Worm (Caenorhabditis elegans) whole organism, L3 larva: ENCODE measurements around the gene fbxa-151.
A peak's percentile ranks its signal among the peaks of the same experiment; 100 is the strongest.

Experiments used
- R02D3.7 ChIP-seq: fragments of 150-350 bp; optimal IDR thresholded peaks from 2 replicates; lab custom pipeline; 2014; ENCODE audit warnings: missing biosample characterization, missing genetic modification characterization
- aly-2 ChIP-seq: fragments of 150-350 bp; optimal IDR thresholded peaks from 2 replicates; lab custom pipeline; 2014; ENCODE audit warnings: missing biosample characterization, missing genetic modification characterization
- ama-1 ChIP-seq: fragments of 150-350 bp; optimal IDR thresholded peaks from 2 replicates; lab custom pipeline; 2018
- ceh-16 ChIP-seq: sonication (generic microtip); optimal IDR thresholded peaks from 2 replicates; lab custom pipeline; 2017; ENCODE audit warnings: missing biosample characterization, missing genetic modification characterization
- ceh-28 ChIP-seq: fragments of 150-350 bp; optimal IDR thresholded peaks from 2 replicates; lab custom pipeline; 2014; ENCODE audit warnings: missing biosample characterization, missing genetic modification reagents, missing genetic modification characterization
- ceh-82 ChIP-seq: fragments of 150-350 bp; optimal IDR thresholded peaks from 2 replicates; lab custom pipeline; 2014; ENCODE audit warnings: missing biosample characterization, missing genetic modification characterization
- ceh-9 ChIP-seq: sonication (generic microtip); optimal IDR thresholded peaks from 2 replicates; lab custom pipeline; 2018; ENCODE audit warnings: missing biosample characterization, missing genetic modification characterization
- egl-27 ChIP-seq: sonication (generic microtip); optimal IDR thresholded peaks from 4 replicates; lab custom pipeline; 2017; ENCODE audit warnings: missing biosample characterization, missing genetic modification reagents, missing genetic modification characterization
- egl-5 ChIP-seq: fragments of 150-350 bp; optimal IDR thresholded peaks from 2 replicates; lab custom pipeline; 2017; ENCODE audit warnings: missing biosample characterization, missing genetic modification reagents, missing genetic modification characterization, inconsistent platforms
- elt-2 ChIP-seq: sonication (generic microtip); optimal IDR thresholded peaks from 2 replicates; lab custom pipeline; 2016; ENCODE audit warnings: missing genetic modification reagents, mild to moderate bottlenecking, missing genetic modification characterization, missing compliant biosample characterization
- elt-3 ChIP-seq, 3 experiments: fragments of 150-350 bp in 1 of 3; sonication (generic microtip) in 2 of 3; optimal IDR thresholded peaks; 2 replicates in 2 of 3; 4 replicates in 1 of 3; lab custom pipeline; 2014 to 2017; ENCODE audit warnings: missing biosample characterization in 3 of 3, missing genetic modification characterization in 3 of 3
- fkh-10 ChIP-seq: sonication (generic microtip); optimal IDR thresholded peaks from 2 replicates; lab custom pipeline; 2017; ENCODE audit warnings: missing biosample characterization, missing genetic modification reagents, missing genetic modification characterization
- fos-1 ChIP-seq: fragments of 150-350 bp; optimal IDR thresholded peaks from 2 replicates; lab custom pipeline; 2014; ENCODE audit warnings: missing biosample characterization, missing genetic modification characterization
- hmg-11 ChIP-seq: sonication (generic microtip); optimal IDR thresholded peaks from 2 replicates; lab custom pipeline; 2016; ENCODE audit warnings: missing genetic modification characterization, missing compliant biosample characterization
- jun-1 ChIP-seq: fragments of 150-350 bp; optimal IDR thresholded peaks from 2 replicates; lab custom pipeline; 2014; ENCODE audit warnings: missing biosample characterization, missing genetic modification reagents, missing genetic modification characterization
- lin-15B ChIP-seq: fragments of 150-350 bp; optimal IDR thresholded peaks from 2 replicates; lab custom pipeline; 2014; ENCODE audit warnings: missing biosample characterization, missing genetic modification characterization
- lin-39 ChIP-seq: fragments of 150-350 bp; optimal IDR thresholded peaks from 2 replicates; lab custom pipeline; 2018; ENCODE audit warnings: missing biosample characterization, missing genetic modification reagents, missing genetic modification characterization
- lsy-12 ChIP-seq: sonication (generic microtip); optimal IDR thresholded peaks from 2 replicates; lab custom pipeline; 2016; ENCODE audit warnings: mild to moderate bottlenecking, missing genetic modification characterization, missing compliant biosample characterization
- mdl-1 ChIP-seq: fragments of 150-350 bp; optimal IDR thresholded peaks from 2 replicates; lab custom pipeline; 2014; ENCODE audit warnings: missing biosample characterization, missing genetic modification characterization
- mml-1 ChIP-seq: fragments of 150-350 bp; sonication (generic microtip); optimal IDR thresholded peaks from 3 replicates; lab custom pipeline; 2014; ENCODE audit warnings: missing biosample characterization, missing genetic modification characterization
- nfya-1 ChIP-seq: sonication (generic microtip); optimal IDR thresholded peaks from 2 replicates; lab custom pipeline; 2017; ENCODE audit warnings: missing genetic modification characterization, mild to moderate bottlenecking, missing compliant biosample characterization, antibody characterized with exemption, moderate library complexity; ENCODE audit not compliant: insufficient read depth
- nhr-12 ChIP-seq: fragments of 150-350 bp; optimal IDR thresholded peaks from 2 replicates; lab custom pipeline; 2014; ENCODE audit warnings: missing biosample characterization, missing genetic modification characterization
- nhr-237 ChIP-seq: fragments of 150-350 bp; optimal IDR thresholded peaks from 2 replicates; lab custom pipeline; 2014; ENCODE audit warnings: missing biosample characterization, missing genetic modification characterization
- nhr-25 ChIP-seq: sonication (generic microtip); optimal IDR thresholded peaks from 2 replicates; lab custom pipeline; 2017; ENCODE audit warnings: missing biosample characterization, missing genetic modification characterization
- nhr-43 ChIP-seq: sonication (generic microtip); optimal IDR thresholded peaks from 2 replicates; lab custom pipeline; 2016; ENCODE audit warnings: mild to moderate bottlenecking, missing genetic modification characterization, missing compliant biosample characterization; ENCODE audit not compliant: poor library complexity, severe bottlenecking
- nhr-67 ChIP-seq: fragments of 150-350 bp; optimal IDR thresholded peaks from 2 replicates; lab custom pipeline; 2014; ENCODE audit warnings: missing biosample characterization, missing genetic modification characterization
- nhr-76 ChIP-seq: fragments of 150-350 bp; sonication (generic microtip); optimal IDR thresholded peaks from 5 replicates; lab custom pipeline; 2014; ENCODE audit warnings: missing biosample characterization, missing genetic modification characterization
- nhr-77 ChIP-seq: fragments of 150-350 bp; optimal IDR thresholded peaks from 2 replicates; lab custom pipeline; 2014; ENCODE audit warnings: missing biosample characterization, missing genetic modification characterization
- pha-4 ChIP-seq: fragments of 150-350 bp; optimal IDR thresholded peaks from 2 replicates; lab custom pipeline; 2014; ENCODE audit warnings: missing biosample characterization, missing genetic modification reagents, missing genetic modification characterization
- pqm-1 ChIP-seq: fragments of 150-350 bp; optimal IDR thresholded peaks from 2 replicates; lab custom pipeline; 2017; ENCODE audit warnings: missing biosample characterization, missing genetic modification characterization, inconsistent platforms
- snpc-4 ChIP-seq: fragments of 150-350 bp; optimal IDR thresholded peaks from 2 replicates; lab custom pipeline; 2014; ENCODE audit warnings: missing biosample characterization, missing genetic modification characterization
- tbx-2 ChIP-seq: sonication (generic microtip); optimal IDR thresholded peaks from 2 replicates; lab custom pipeline; 2016; ENCODE audit warnings: mild to moderate bottlenecking, missing genetic modification characterization, missing compliant biosample characterization
- unc-62 ChIP-seq: fragments of 150-350 bp; sonication (generic microtip); optimal IDR thresholded peaks from 4 replicates; lab custom pipeline; 2014; ENCODE audit warnings: missing biosample characterization, missing genetic modification reagents, missing genetic modification characterization
- zag-1 ChIP-seq: fragments of 150-350 bp; optimal IDR thresholded peaks from 2 replicates; lab custom pipeline; 2014; ENCODE audit warnings: missing biosample characterization, missing genetic modification characterization
- ztf-11 ChIP-seq: fragments of 150-350 bp; optimal IDR thresholded peaks from 2 replicates; lab custom pipeline; 2014; ENCODE audit warnings: missing biosample characterization, missing genetic modification characterization
- ztf-4 ChIP-seq: fragments of 150-350 bp; optimal IDR thresholded peaks from 2 replicates; lab custom pipeline; 2014; ENCODE audit warnings: missing biosample characterization, missing genetic modification characterization

Gene fbxa-151

DNA sequence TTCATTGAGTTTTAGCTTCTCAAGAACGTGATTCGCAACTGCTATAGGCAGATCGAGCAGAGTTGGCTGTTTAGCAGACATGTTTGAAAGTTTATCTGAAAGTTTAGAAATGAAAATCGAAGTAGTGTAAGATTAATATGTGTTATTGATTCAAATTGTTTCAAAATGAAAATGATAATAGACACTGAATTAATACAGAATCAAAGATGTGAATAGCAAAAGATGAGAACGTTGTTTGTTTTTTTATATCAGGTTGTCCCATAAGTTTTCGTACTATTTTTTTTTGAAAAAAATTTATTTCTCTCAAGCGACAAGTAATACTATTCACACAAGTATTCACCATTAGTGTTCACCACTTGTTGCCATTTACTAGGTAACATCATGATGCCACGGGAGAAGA, 26.4 kb upstream of the fbxa-151 start, which contains the start of gene fbxa-36:
fbxa-36 (minus strand) TSS at position 101 of the 400 bp plus-strand sequence.
- TF ChIP-seq nhr-237 (tag; lab: Kevin White, UChicago) (no peak), mdl-1 (no peak), jun-1 (tag; lab: Kevin White, UChicago) (no peak), hmg-11 (no peak), ztf-4 (tag; lab: Kevin White, UChicago) (no peak), ceh-9 (no peak)
- TF ChIP-seq, all 47 proteins: peak for 0

DNA sequence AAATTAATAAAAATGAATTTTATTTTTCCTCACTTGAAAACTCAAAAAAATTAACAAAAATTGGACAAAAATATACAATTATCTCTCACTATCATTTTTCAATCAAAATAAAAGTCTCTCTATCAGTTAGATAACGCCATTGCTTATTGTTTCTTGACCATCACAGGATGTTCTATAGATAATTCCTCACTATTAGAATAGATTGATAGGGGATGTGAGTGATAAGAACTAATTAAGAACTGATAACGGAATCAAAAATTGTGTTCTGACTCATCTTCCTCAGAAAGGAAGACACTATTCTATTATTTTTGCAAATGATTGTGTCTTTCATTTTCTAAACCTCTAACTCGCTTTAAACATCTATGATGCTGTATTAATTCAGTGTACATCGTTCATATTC, 22.4 kb upstream of the fbxa-151 start:
- TF ChIP-seq jun-1 (tag; lab: Kevin White, UChicago) (peak; percentile 31), nhr-237 (tag; lab: Kevin White, UChicago) (no peak), ceh-28 (tag; lab: Kevin White, UChicago) (no peak), tbx-2 (no peak), lin-39 (no peak), pqm-1 (tag; lab: Kevin White, UChicago) (peak; percentile 87), ceh-82 (tag; lab: Kevin White, UChicago) (no peak), mml-1 (tag; lab: Kevin White, UChicago) (no peak), fos-1 (tag; lab: Kevin White, UChicago) (no peak), elt-2 (tag; lab: Kevin White, UChicago) (peak; percentile 75), elt-3 (tag; optimal IDR thresholded peaks at IDR 0.05; lab: Kevin White, UChicago) (peak in 1 of 3 experiments; percentile 51), fkh-10 (GFP tag; lab: Kevin White, UChicago) (no peak), ceh-16 (no peak)
- TF ChIP-seq, all 47 proteins: peak for 4

DNA sequence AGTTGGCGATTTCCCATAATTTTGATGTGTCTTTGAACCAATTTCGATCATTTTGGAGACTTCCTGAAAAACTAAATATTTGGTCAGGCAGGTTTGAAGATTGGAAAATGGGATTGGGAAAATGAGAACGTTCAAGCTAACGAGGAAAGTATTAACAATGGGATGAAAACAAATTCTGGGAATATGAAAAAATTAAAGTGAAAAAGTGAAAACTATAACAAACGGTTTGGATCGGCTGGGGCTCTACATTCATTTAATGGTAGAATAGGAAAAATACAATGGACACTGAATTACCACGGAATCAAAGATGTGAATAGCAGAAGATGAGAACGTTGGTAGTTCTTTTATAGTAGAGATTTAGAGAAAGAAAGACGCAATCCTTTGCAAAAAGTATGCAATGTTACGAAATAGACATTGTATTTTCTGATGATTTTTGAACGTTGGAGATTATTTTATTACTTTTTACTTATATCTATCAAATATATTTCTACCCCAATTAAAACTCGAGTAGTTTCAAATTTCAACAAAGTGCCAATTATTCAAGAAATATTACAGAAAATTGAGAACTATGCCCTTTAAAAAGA, 21.9 kb upstream of the fbxa-151 start, which contains the start of gene fbxa-50:
fbxa-50 (minus strand) TSS at position 51 of the 584 bp plus-strand sequence.
- TF ChIP-seq nhr-12 (no peak), nfya-1 (tag; lab: Kevin White, UChicago) (no peak), nhr-67 (tag; lab: Kevin White, UChicago) (no peak), ama-1 (lab: Kevin White, UChicago) (no peak), nhr-43 (tag; lab: Kevin White, UChicago) (no peak), aly-2 (tag; lab: Kevin White, UChicago) (no peak), jun-1 (tag; lab: Kevin White, UChicago) (no peak), mml-1 (tag; lab: Kevin White, UChicago) (no peak), nhr-77 (tag; lab: Kevin White, UChicago) (no peak), nhr-237 (tag; lab: Kevin White, UChicago) (no peak), elt-2 (tag; lab: Kevin White, UChicago) (no peak), fkh-10 (GFP tag; lab: Kevin White, UChicago) (no peak), ceh-9 (no peak), lsy-12 (tag; lab: Kevin White, UChicago) (no peak), unc-62 (no peak), pha-4 (tag; lab: Kevin White, UChicago) (no peak), lin-15B (tag; lab: Kevin White, UChicago) (no peak), lin-39 (no peak)

DNA sequence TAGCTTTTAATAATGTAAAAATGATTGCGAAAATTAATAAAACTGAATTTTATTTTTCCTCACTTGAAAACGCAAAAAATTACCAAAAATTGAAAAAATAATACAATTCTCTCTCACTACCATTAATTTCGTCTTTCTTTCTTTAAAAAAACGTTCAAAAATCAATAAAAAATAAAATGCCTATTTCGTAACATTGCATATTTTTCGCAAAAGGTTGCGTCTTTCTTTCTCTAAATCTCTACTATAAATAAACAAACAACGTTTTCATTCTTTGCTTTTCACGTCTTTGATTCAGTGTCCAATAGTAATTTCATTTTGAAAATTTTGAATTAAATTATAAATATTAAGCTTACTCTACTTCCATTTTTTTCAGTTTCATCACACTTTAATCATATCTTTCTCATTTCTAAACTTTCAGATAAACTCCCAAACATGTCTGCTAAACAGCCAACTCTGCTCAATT, 17.9 kb upstream of the fbxa-151 start, which contains the start of gene fbxa-37:
fbxa-37 (plus strand) TSS at position 413 of the 463 bp plus-strand sequence.
- TF ChIP-seq mdl-1 (no peak), ceh-16 (no peak), fkh-10 (GFP tag; lab: Kevin White, UChicago) (no peak), nfya-1 (tag; lab: Kevin White, UChicago) (peak; percentile 27), ceh-28 (tag; lab: Kevin White, UChicago) (peak; percentile 74), elt-2 (tag; lab: Kevin White, UChicago) (no peak), snpc-4 (no peak), jun-1 (tag; lab: Kevin White, UChicago) (no peak), ztf-4 (tag; lab: Kevin White, UChicago) (no peak), nhr-12 (no peak), zag-1 (tag; lab: Kevin White, UChicago) (no peak), nhr-76 (no peak), R02D3.7 (no peak), pqm-1 (tag; lab: Kevin White, UChicago) (no peak), tbx-2 (no peak), egl-27 (tag; lab: Kevin White, UChicago) (no peak), nhr-77 (tag; lab: Kevin White, UChicago) (no peak), ceh-82 (tag; lab: Kevin White, UChicago) (no peak), ztf-11 (tag; lab: Kevin White, UChicago) (no peak), fos-1 (tag; lab: Kevin White, UChicago) (no peak), lsy-12 (tag; lab: Kevin White, UChicago) (no peak), nhr-25 (no peak), pha-4 (tag; lab: Kevin White, UChicago) (peak; percentile 92), egl-5 (tag; lab: Kevin White, UChicago) (no peak), nhr-237 (tag; lab: Kevin White, UChicago) (no peak)
- TF ChIP-seq, all 47 proteins: peak for 3
